Fruit fly (Drosophila melanogaster) whole organism, adult: ENCODE measurements around the gene pHCl-1.
A peak's percentile ranks its signal among the peaks of the same experiment; 100 is the strongest.

Experiments
- CG11617 ChIP-seq: fragments of 200-800 bp; sonication (Bioruptor generic); optimal IDR thresholded peaks from 2 replicates; lab custom pipeline; 2017; ENCODE audit warnings: mild to moderate bottlenecking, missing biosample characterization, missing genetic modification reagents, missing genetic modification characterization
- CG12768 ChIP-seq: fragments of 200-800 bp; sonication (Bioruptor generic); optimal IDR thresholded peaks from 2 replicates; lab custom pipeline; 2017; ENCODE audit warnings: missing biosample characterization, missing genetic modification characterization, mild to moderate bottlenecking, moderate library complexity, missing genetic modification reagents
- CG14711 ChIP-seq: fragments of 200-800 bp; sonication (Bioruptor generic); optimal IDR thresholded peaks from 2 replicates; lab custom pipeline; 2018; ENCODE audit warnings: missing biosample characterization, mild to moderate bottlenecking, missing genetic modification characterization, moderate library complexity
- CG1620 ChIP-seq: fragments of 200-800 bp; sonication (Bioruptor generic); optimal IDR thresholded peaks from 2 replicates; lab custom pipeline; 2016; ENCODE audit warnings: missing biosample characterization, missing genetic modification characterization
- CG33017 ChIP-seq: fragments of 200-800 bp; sonication (Bioruptor generic); optimal IDR thresholded peaks from 2 replicates; lab custom pipeline; 2018; ENCODE audit warnings: missing biosample characterization, mild to moderate bottlenecking, missing genetic modification characterization, moderate library complexity
- CG5204 ChIP-seq: fragments of 200-800 bp; sonication (Bioruptor generic); optimal IDR thresholded peaks from 2 replicates; lab custom pipeline; 2016; ENCODE audit warnings: missing biosample characterization, missing genetic modification characterization
- CG7045 ChIP-seq: fragments of 200-800 bp; sonication (Bioruptor generic); optimal IDR thresholded peaks from 2 replicates; lab custom pipeline; 2017; ENCODE audit warnings: missing biosample characterization, mild to moderate bottlenecking, missing genetic modification characterization
- CG7101 ChIP-seq: fragments of 200-800 bp; sonication (Bioruptor generic); optimal IDR thresholded peaks from 2 replicates; lab custom pipeline; 2018; ENCODE audit warnings: missing biosample characterization, mild to moderate bottlenecking, missing genetic modification characterization, moderate library complexity
- Clk ChIP-seq: fragments of 200-800 bp; sonication (Bioruptor generic); optimal IDR thresholded peaks from 2 replicates; lab custom pipeline; 2017; ENCODE audit warnings: missing biosample characterization, missing genetic modification characterization
- Crg-1 ChIP-seq: fragments of 200-800 bp; sonication (Bioruptor generic); optimal IDR thresholded peaks from 2 replicates; lab custom pipeline; 2016; ENCODE audit warnings: missing biosample characterization, missing genetic modification characterization
- Hr96 ChIP-seq: fragments of 200-800 bp; sonication (Bioruptor generic); optimal IDR thresholded peaks from 2 replicates; lab custom pipeline; 2016; ENCODE audit warnings: missing biosample characterization, missing genetic modification characterization
- Mnt ChIP-seq: fragments of 200-800 bp; sonication (Bioruptor generic); optimal IDR thresholded peaks from 2 replicates; lab custom pipeline; 2016; ENCODE audit warnings: missing biosample characterization, mild to moderate bottlenecking, missing genetic modification characterization
- bab1 ChIP-seq: fragments of 200-800 bp; sonication (Bioruptor generic); optimal IDR thresholded peaks from 3 replicates; lab custom pipeline; 2019; ENCODE audit warnings: missing biosample characterization, mild to moderate bottlenecking, missing genetic modification characterization, moderate library complexity
- cic ChIP-seq: fragments of 200-800 bp; sonication (Bioruptor generic); optimal IDR thresholded peaks from 2 replicates; lab custom pipeline; 2017; ENCODE audit warnings: missing biosample characterization, mild to moderate bottlenecking, missing genetic modification characterization, moderate library complexity
- cnc ChIP-seq, 2 experiments: fragments of >200 bp; optimal IDR thresholded peaks; 2 replicates each; lab custom pipeline; 2017
- kay ChIP-seq: fragments of 200-800 bp; sonication (Bioruptor generic); peaks from one replicate; lab custom pipeline; 2016; ENCODE audit warnings: missing biosample characterization, missing genetic modification characterization, borderline replicate concordance
- ovo ChIP-seq: fragments of 200-800 bp; sonication (Bioruptor generic); optimal IDR thresholded peaks from 2 replicates; lab custom pipeline; 2016; ENCODE audit warnings: missing biosample characterization, missing genetic modification characterization
- pad ChIP-seq: fragments of 200-800 bp; sonication (Bioruptor generic); optimal IDR thresholded peaks from 3 replicates; lab custom pipeline; 2017; ENCODE audit warnings: missing biosample characterization, missing genetic modification characterization, mild to moderate bottlenecking, moderate library complexity, missing genetic modification reagents
- tj ChIP-seq: fragments of 200-800 bp; sonication (Bioruptor generic); optimal IDR thresholded peaks from 3 replicates; lab custom pipeline; 2017; ENCODE audit warnings: missing biosample characterization, mild to moderate bottlenecking, missing genetic modification characterization, moderate library complexity
- toe ChIP-seq: fragments of 200-800 bp; sonication (Bioruptor generic); optimal IDR thresholded peaks from 2 replicates; lab custom pipeline; 2016; ENCODE audit warnings: missing biosample characterization, missing genetic modification characterization

pHCl-1 gene

DNA sequence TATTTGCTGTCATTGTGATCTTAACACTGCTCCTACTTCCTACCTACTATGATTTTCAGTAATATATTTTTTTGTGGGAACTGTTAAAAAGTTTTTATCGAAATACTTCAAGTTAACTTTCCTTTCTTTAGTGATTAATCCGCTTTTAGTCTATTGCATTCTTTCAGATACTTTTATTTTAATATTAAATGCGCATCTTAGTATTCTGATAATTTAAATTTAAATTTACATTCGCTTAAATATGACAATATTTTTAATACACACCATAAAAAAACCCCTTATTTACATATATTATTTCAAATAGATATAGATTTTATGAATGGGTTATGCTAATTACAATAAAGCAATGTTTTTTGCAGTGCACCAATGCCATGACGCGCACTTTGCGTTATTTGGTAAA, 54.3 kb downstream of the pHCl-1 start:
- TF ChIP-seq CG33017 (tag; lab: Kevin White, UChicago) (no peak), Mnt (GFP tag; lab: Kevin White, UChicago) (no peak), toe (GFP tag; lab: Kevin White, UChicago) (no peak), CG14711 (tag; lab: Kevin White, UChicago) (no peak), pad (no peak), CG1620 (GFP tag; lab: Kevin White, UChicago) (no peak), Clk (GFP tag; lab: Kevin White, UChicago) (no peak), cnc (optimal IDR thresholded peaks at IDR 0.05; lab: Kevin White, UChicago) (no peak), Crg-1 (GFP tag; lab: Kevin White, UChicago) (no peak)

DNA sequence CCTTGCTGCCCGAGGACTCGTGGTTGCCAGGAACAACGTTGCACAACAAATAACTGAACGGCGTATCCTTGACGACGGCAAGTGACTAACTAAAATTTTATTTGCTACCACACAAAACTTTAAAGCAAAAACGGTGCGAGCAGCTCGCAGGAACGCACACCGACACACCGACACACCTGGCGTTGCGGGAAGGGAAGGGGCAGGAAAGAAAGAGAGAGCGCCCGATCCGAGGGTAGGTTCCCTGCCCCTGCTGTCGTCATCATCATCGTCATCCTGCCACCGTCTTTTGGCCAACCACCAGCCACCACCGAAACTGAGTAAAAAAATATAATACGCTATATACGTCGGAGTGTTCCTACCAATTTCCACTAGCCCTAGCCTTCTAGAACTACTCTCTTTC, 54.9 kb downstream of the pHCl-1 start, which contains the start of gene meru:
meru (minus strand) TSS at position 101 of the 400 bp plus-strand sequence.
- TF ChIP-seq CG7045 (GFP tag; lab: Kevin White, UChicago) (no peak), Clk (GFP tag; lab: Kevin White, UChicago) (no peak)

DNA sequence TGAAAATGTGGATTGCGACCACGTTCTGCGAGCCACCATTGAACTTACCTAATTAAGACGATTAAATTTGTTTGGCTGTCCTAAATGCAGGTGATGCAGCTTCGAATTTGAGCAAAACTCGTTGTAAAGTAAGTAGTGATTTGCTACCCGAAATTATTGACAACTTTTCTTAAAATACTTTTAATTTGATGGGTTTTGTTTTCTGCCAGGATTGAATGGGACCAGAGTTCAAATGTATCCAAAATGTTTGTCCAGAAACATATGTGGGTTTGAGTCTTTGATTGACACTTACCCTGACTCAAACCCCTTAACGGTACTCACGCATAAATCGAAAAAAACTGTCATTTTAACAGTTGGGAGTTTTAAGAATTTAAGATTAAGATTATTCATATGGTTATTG, 61.6 kb downstream of the pHCl-1 start, which contains the start of gene CG15715:
CG15715 (minus strand) TSS at position 274 of the 400 bp plus-strand sequence.
- TF ChIP-seq ovo (GFP tag; lab: Kevin White, UChicago) (peak; percentile 78), cnc (optimal IDR thresholded peaks at IDR 0.05; lab: Kevin White, UChicago) (no peak), cic (GFP tag; lab: Kevin White, UChicago) (no peak), Crg-1 (GFP tag; lab: Kevin White, UChicago) (no peak), Mnt (GFP tag; lab: Kevin White, UChicago) (peak; percentile 42), tj (no peak), toe (GFP tag; lab: Kevin White, UChicago) (no peak), CG33017 (tag; lab: Kevin White, UChicago) (no peak), bab1 (GFP tag; lab: Kevin White, UChicago) (peak; percentile 55), CG5204 (GFP tag; lab: Kevin White, UChicago) (no peak)

DNA sequence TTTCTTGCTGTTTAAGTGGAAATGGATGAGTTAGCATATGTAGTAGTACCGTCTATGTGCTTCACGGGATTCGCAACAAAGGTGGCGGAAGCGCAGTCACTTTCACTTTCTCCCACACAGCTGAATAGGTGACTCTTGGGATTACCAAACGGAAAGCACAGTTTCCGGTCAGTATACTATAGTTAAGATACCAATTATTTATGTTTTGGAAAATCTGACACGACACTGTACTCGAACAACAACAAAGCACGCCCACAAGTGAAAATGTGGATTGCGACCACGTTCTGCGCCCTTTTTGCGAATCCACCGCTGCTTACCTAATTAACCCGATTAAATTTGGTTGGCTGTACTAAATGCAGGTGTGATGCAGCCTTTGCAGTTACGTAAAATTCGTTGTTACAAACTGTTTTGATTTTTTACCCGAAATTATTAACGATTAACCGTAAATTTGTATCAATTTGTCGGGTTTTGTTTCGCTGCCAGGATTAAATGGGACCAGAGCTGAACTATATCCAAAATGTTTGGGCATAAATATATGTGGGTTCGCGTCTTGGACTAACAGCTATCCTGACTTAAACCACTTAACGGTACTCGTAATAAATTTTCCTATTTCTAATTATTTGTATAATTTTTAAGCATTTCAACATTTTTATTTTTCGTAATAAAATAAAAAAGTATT, 63.8 kb downstream of the pHCl-1 start, which contains the start of gene CG18081:
CG18081 (minus strand) TSS at position 512 of the 679 bp plus-strand sequence.
- TF ChIP-seq toe (GFP tag; lab: Kevin White, UChicago) (no peak), ovo (GFP tag; lab: Kevin White, UChicago) (peak; percentile 78), bab1 (GFP tag; lab: Kevin White, UChicago) (peak; percentile 19), Mnt (GFP tag; lab: Kevin White, UChicago) (peak; percentile 42), Crg-1 (GFP tag; lab: Kevin White, UChicago) (no peak), cic (GFP tag; lab: Kevin White, UChicago) (no peak)

DNA sequence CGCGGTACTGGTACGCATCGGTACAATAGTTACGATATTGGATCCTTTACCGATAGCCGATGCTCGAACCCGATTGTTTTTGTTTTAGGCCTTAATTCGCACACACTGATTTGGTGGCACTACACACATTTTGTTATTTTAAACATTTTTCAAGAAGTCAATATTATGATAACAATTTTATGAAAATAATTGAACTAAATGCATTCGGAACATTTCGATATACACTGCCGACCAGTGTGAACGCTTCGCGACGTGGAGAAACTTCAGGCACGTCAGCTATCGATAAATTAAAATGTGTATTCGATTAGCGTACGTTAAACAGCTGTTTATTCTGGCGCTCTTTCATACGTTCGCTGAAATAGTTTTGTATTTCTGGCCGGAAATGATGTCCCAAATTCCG, 66.7 kb downstream of the pHCl-1 start, which contains the start of gene CG12713:
CG12713 (plus strand) TSS at position 319 of the 400 bp plus-strand sequence.
- TF ChIP-seq CG14711 (tag; lab: Kevin White, UChicago) (peak; percentile 38), toe (GFP tag; lab: Kevin White, UChicago) (peak; percentile 6), ovo (GFP tag; lab: Kevin White, UChicago) (peak; percentile 7), CG12768 (GFP tag; lab: Kevin White, UChicago) (no peak), pad (peak; percentile 11), bab1 (GFP tag; lab: Kevin White, UChicago) (peak; percentile 24), CG5204 (GFP tag; lab: Kevin White, UChicago) (no peak)

DNA sequence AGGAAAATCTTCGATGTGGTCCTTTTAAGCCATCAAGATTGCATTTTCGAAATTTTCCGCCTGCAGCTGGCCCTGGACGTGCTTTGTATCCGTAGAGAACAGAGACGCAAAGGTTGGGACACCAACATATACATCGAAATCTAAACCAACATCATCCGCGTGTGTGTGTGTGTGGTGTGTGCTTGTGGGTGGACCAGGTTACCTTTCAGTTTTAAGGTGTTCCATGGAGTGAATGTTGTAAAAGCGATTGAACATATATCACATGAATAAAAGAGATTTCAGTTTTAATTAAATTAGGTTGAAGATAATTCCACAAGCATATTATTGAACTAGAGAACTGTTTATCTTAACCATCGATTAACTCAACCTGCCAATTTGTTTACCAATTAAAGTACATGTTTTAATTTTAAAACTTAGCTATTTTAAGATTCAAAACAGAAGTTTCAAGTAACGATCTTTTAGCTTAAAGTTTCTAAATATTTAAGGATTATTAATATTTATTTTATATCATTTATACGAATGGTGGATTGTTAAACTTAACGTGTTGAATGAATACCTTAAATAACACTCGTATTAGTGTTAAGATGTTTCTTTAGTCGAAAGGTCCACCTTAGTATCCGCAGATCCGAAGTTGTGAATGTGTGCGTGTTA, 71.7 kb downstream of the pHCl-1 start:
- TF ChIP-seq CG33017 (tag; lab: Kevin White, UChicago) (peak; percentile 91), CG11617 (peak; percentile 96), CG12768 (GFP tag; lab: Kevin White, UChicago) (peak; percentile 89), Mnt (GFP tag; lab: Kevin White, UChicago) (peak; percentile 67), Crg-1 (GFP tag; lab: Kevin White, UChicago) (peak; percentile 47), cic (GFP tag; lab: Kevin White, UChicago) (peak; percentile 29), bab1 (GFP tag; lab: Kevin White, UChicago) (peak; percentile 84), CG5204 (GFP tag; lab: Kevin White, UChicago) (peak; percentile 84), pad (peak; percentile 73), CG7045 (GFP tag; lab: Kevin White, UChicago) (peak; percentile 88), CG14711 (tag; lab: Kevin White, UChicago) (peak; percentile 73), Hr96 (GFP tag; lab: Kevin White, UChicago) (no peak), ovo (GFP tag; lab: Kevin White, UChicago) (no peak), kay (GFP tag; lab: Kevin White, UChicago) (peak; percentile 58), CG1620 (GFP tag; lab: Kevin White, UChicago) (peak; percentile 70), CG7101 (peak; percentile 95), tj (peak; percentile 63), cnc (optimal IDR thresholded peaks at IDR 0.05; lab: Kevin White, UChicago) (no peak), Clk (GFP tag; lab: Kevin White, UChicago) (peak; percentile 18), toe (GFP tag; lab: Kevin White, UChicago) (peak; percentile 60)
